Worm (Caenorhabditis elegans): Measurements from ENCODE around the gene pho-5.

pho-5 gene

ce11 chrIII:7285783-7286182 lies at the start of gene pho-5:
Gene pho-5 (minus strand): TSS chrIII:7285883.
- TF ChIP-seq ceh-16 (tag; optimal IDR thresholded peaks at IDR 0.05) (no peak), pqm-1 (tag; optimal IDR thresholded peaks at IDR 0.05) (no peak), daf-12 (tag; optimal IDR thresholded peaks at IDR 0.05) (no peak), nhr-28 (tag; optimal IDR thresholded peaks at IDR 0.05) (no peak), nhr-43 (tag; optimal IDR thresholded peaks at IDR 0.05; ENCODE audit: poor library complexity, severe bottlenecking) (no peak)

ce11 chrIII:7335220-7335619 lies 49.5 kb upstream of the pho-5 start, which contains the start of gene F56C9.10:
Gene F56C9.10 (minus strand): TSS chrIII:7335316.
- TF ChIP-seq tbx-2 (tag; optimal IDR thresholded peaks at IDR 0.05) (peak; percentile 33), elt-1 (tag; optimal IDR thresholded peaks at IDR 0.05) (no peak), sea-2 (GFP tag; optimal IDR thresholded peaks at IDR 0.05) (no peak), ceh-9 (tag; optimal IDR thresholded peaks at IDR 0.05) (no peak), egl-5 (tag; optimal IDR thresholded peaks at IDR 0.05) (no peak), lin-15B (tag; optimal IDR thresholded peaks at IDR 0.05) (peak; percentile 82), eor-1 (tag; optimal IDR thresholded peaks at IDR 0.05) (no peak), jun-1 (tag; optimal IDR thresholded peaks at IDR 0.05) (peak; percentile 84), nhr-11 (tag; optimal IDR thresholded peaks at IDR 0.05) (peak; percentile 92), hmg-11 (tag; optimal IDR thresholded peaks at IDR 0.05) (peak; percentile 58), nhr-237 (tag; optimal IDR thresholded peaks at IDR 0.05) (no peak), pqm-1 (tag; optimal IDR thresholded peaks at IDR 0.05) (peak; percentile 1), zag-1 (tag; optimal IDR thresholded peaks at IDR 0.05) (no peak), nhr-25 (tag; optimal IDR thresholded peaks at IDR 0.05) (peak; percentile 72), nhr-76 (tag; optimal IDR thresholded peaks at IDR 0.05) (no peak), nhr-23 (tag; optimal IDR thresholded peaks at IDR 0.05) (peak; percentile 81), nhr-12 (tag; optimal IDR thresholded peaks at IDR 0.05) (no peak), nhr-43 (tag; optimal IDR thresholded peaks at IDR 0.05; ENCODE audit: poor library complexity, severe bottlenecking) (peak; percentile 78), snpc-4 (tag; optimal IDR thresholded peaks at IDR 0.05) (peak; percentile 78), R02D3.7 (tag; optimal IDR thresholded peaks at IDR 0.05) (peak; percentile 38), nhr-77 (tag; optimal IDR thresholded peaks at IDR 0.05) (no peak), fkh-2 (tag; optimal IDR thresholded peaks at IDR 0.05) (no peak), elt-3 (tag; optimal IDR thresholded peaks at IDR 0.05) (no peak), ZK546.5 (tag; optimal IDR thresholded peaks at IDR 0.05) (no peak), lin-39 (tag; optimal IDR thresholded peaks at IDR 0.05) (peak; percentile 84), ztf-4 (tag; optimal IDR thresholded peaks at IDR 0.05) (peak; percentile 68), nhr-28 (tag; optimal IDR thresholded peaks at IDR 0.05) (no peak), fos-1 (tag; optimal IDR thresholded peaks at IDR 0.05) (no peak), unc-62 (GFP tag; optimal IDR thresholded peaks at IDR 0.05) (peak; percentile 88), nfya-1 (tag; optimal IDR thresholded peaks at IDR 0.05; ENCODE audit: insufficient read depth) (peak; percentile 88), mml-1 (tag; optimal IDR thresholded peaks at IDR 0.05) (no peak), ztf-11 (tag; optimal IDR thresholded peaks at IDR 0.05) (no peak), ceh-28 (tag; optimal IDR thresholded peaks at IDR 0.05) (peak; percentile 44), unc-39 (tag; optimal IDR thresholded peaks at IDR 0.05) (no peak), skn-1 (tag; optimal IDR thresholded peaks at IDR 0.05) (peak; percentile 22), ceh-82 (tag; optimal IDR thresholded peaks at IDR 0.05) (no peak), ama-1 (optimal IDR thresholded peaks at IDR 0.05) (peak; percentile 80), aly-2 (tag; optimal IDR thresholded peaks at IDR 0.05) (no peak), nhr-67 (tag; optimal IDR thresholded peaks at IDR 0.05) (no peak), daf-12 (tag; optimal IDR thresholded peaks at IDR 0.05) (no peak), fkh-10 (GFP tag; optimal IDR thresholded peaks at IDR 0.05) (no peak), mdl-1 (tag; optimal IDR thresholded peaks at IDR 0.05) (peak; percentile 96), egl-27 (tag; optimal IDR thresholded peaks at IDR 0.05) (peak; percentile 44), elt-2 (tag; optimal IDR thresholded peaks at IDR 0.05) (peak; percentile 59), lsy-12 (tag; optimal IDR thresholded peaks at IDR 0.05) (peak; percentile 77), pha-4 (tag; optimal IDR thresholded peaks at IDR 0.05) (peak; percentile 55), ceh-16 (tag; optimal IDR thresholded peaks at IDR 0.05) (no peak)
